Worm (Caenorhabditis elegans) whole organism, L4 larva: ENCODE data around the gene F53H1.4.

Source experiments
- F44E2.7 ChIP-seq: fragments of 200-800 bp; sonication (Bioruptor generic); IDR thresholded peaks from 2 replicates; pipeline ENCODE4 v2.1.2; 2022; ENCODE audit warnings: missing genetic modification characterization, missing compliant biosample characterization
- T20F7.1 ChIP-seq: fragments of 200-800 bp; sonication (Bioruptor generic); optimal IDR thresholded peaks from 2 replicates; lab custom pipeline; 2018; ENCODE audit warnings: mild to moderate bottlenecking, missing genetic modification characterization, missing compliant biosample characterization
- Y105C5A.15 ChIP-seq: fragments of 200-800 bp; sonication (Bioruptor generic); IDR thresholded peaks from 2 replicates; pipeline ENCODE4 v1.3.6; 2022; ENCODE audit warnings: missing genetic modification characterization, missing compliant biosample characterization
- Y48G9A.11 ChIP-seq: fragments of 200-800 bp; sonication (Bioruptor generic); IDR thresholded peaks from 2 replicates; pipeline ENCODE4 v1.3.6; 2022; ENCODE audit warnings: missing genetic modification reagents, missing genetic modification characterization, missing compliant biosample characterization
- ceh-20 ChIP-seq: fragments of 200-800 bp; sonication (Bioruptor generic); IDR thresholded peaks from 2 replicates; pipeline ENCODE4 v1.3.6; 2022; ENCODE audit warnings: missing genetic modification reagents, missing genetic modification characterization, missing compliant biosample characterization
- daf-16 ChIP-seq, 3 experiments: sonication (generic microtip); optimal IDR thresholded peaks; 2 replicates each; lab custom pipeline; 2016 to 2017; ENCODE audit warnings: missing genetic modification characterization in 3 of 3, missing genetic modification reagents in 3 of 3, mild to moderate bottlenecking in 2 of 3, missing compliant biosample characterization in 2 of 3, missing biosample characterization in 1 of 3, moderate library complexity in 1 of 3
- dmd-6 ChIP-seq: fragments of 200-800 bp; sonication (Bioruptor generic); IDR thresholded peaks from 2 replicates; pipeline ENCODE4 v1.3.6; 2022; ENCODE audit warnings: missing genetic modification reagents, missing genetic modification characterization, missing compliant biosample characterization
- dmd-9 ChIP-seq: fragments of 200-800 bp; sonication (Bioruptor generic); IDR thresholded peaks from 2 replicates; pipeline ENCODE4 v1.3.6; 2022; ENCODE audit warnings: missing genetic modification reagents, missing genetic modification characterization, missing compliant biosample characterization
- dpl-1 ChIP-seq: fragments of 150-350 bp; optimal IDR thresholded peaks from 2 replicates; lab custom pipeline; 2014; ENCODE audit warnings: missing biosample characterization, missing genetic modification reagents, missing genetic modification characterization
- duxl-1 ChIP-seq: sonication (generic microtip); optimal IDR thresholded peaks from 2 replicates; lab custom pipeline; 2016; ENCODE audit warnings: mild to moderate bottlenecking, missing genetic modification characterization, moderate library complexity, missing compliant biosample characterization; ENCODE audit not compliant: poor library complexity
- dve-1 ChIP-seq: sonication (generic microtip); optimal IDR thresholded peaks from 2 replicates; lab custom pipeline; 2017; ENCODE audit warnings: antibody characterized with exemption, mild to moderate bottlenecking, missing genetic modification characterization, missing compliant biosample characterization; ENCODE audit not compliant: insufficient read depth
- gei-8 ChIP-seq: fragments of 200-800 bp; sonication (Bioruptor generic); optimal IDR thresholded peaks from 2 replicates; lab custom pipeline; 2018; ENCODE audit warnings: mild to moderate bottlenecking, missing genetic modification characterization, missing compliant biosample characterization
- hif-1 ChIP-seq, 2 experiments: sonication (generic microtip); optimal IDR thresholded peaks; 2 replicates each; lab custom pipeline; 2016 to 2017; ENCODE audit warnings: missing compliant biosample characterization in 2 of 2, missing genetic modification characterization in 2 of 2, missing genetic modification reagents in 2 of 2, missing genotype in 2 of 2, mild to moderate bottlenecking in 1 of 2
- hlh-11 ChIP-seq: fragments of 200-800 bp; sonication (Bioruptor generic); optimal IDR thresholded peaks from 2 replicates; lab custom pipeline; 2018; ENCODE audit warnings: mild to moderate bottlenecking, missing genetic modification characterization, missing compliant biosample characterization
- hlh-30 ChIP-seq: sonication (generic microtip); optimal IDR thresholded peaks from 2 replicates; lab custom pipeline; 2017; ENCODE audit warnings: antibody characterized with exemption, mild to moderate bottlenecking, missing genetic modification characterization, missing compliant biosample characterization; ENCODE audit not compliant: insufficient read depth
- hmg-1.1 ChIP-seq: fragments of 200-800 bp; sonication (Bioruptor generic); IDR thresholded peaks from 2 replicates; pipeline ENCODE4 v1.3.6; 2022; ENCODE audit warnings: missing genetic modification reagents, missing genetic modification characterization, missing compliant biosample characterization
- lin-13 ChIP-seq: fragments of 150-350 bp; optimal IDR thresholded peaks from 2 replicates; lab custom pipeline; 2014; ENCODE audit warnings: missing biosample characterization, missing genetic modification reagents, missing genetic modification characterization
- lin-38 ChIP-seq: fragments of 200-800 bp; sonication (Bioruptor generic); IDR thresholded peaks from 2 replicates; pipeline ENCODE4 v1.3.6; 2022; ENCODE audit warnings: missing genetic modification reagents, missing genetic modification characterization, missing compliant biosample characterization
- lsy-2 ChIP-seq, 2 experiments: fragments of 150-350 bp in 1 of 2; sonication (generic microtip) in 1 of 2; optimal IDR thresholded peaks; 2 replicates each; lab custom pipeline; 2014 to 2017; ENCODE audit warnings: missing biosample characterization in 2 of 2, missing genetic modification characterization in 2 of 2
- mdl-1 ChIP-seq, 2 experiments: fragments of 150-350 bp in 1 of 2; sonication (generic microtip) in 1 of 2; optimal IDR thresholded peaks; 2 replicates each; lab custom pipeline; 2014 to 2017; ENCODE audit warnings: missing biosample characterization in 2 of 2, missing genetic modification characterization in 2 of 2
- mep-1 ChIP-seq: fragments of 150-350 bp; sonication (generic microtip); optimal IDR thresholded peaks from 3 replicates; lab custom pipeline; 2014; ENCODE audit warnings: missing biosample characterization, missing genetic modification characterization
- mes-2 ChIP-seq: sonication (generic microtip); optimal IDR thresholded peaks from 2 replicates; lab custom pipeline; 2016; ENCODE audit warnings: missing genotype, mild to moderate bottlenecking, missing genetic modification characterization, missing compliant biosample characterization; ENCODE audit not compliant: poor library complexity, severe bottlenecking
- mxl-2 ChIP-seq: fragments of 200-800 bp; sonication (Bioruptor generic); conservative IDR thresholded peaks from 2 replicates; pipeline ENCODE4 v1.3.6; 2022; ENCODE audit warnings: missing genetic modification reagents, missing genetic modification characterization, missing compliant biosample characterization
- mxl-3 ChIP-seq: fragments of 200-800 bp; sonication (Bioruptor generic); optimal IDR thresholded peaks from 2 replicates; lab custom pipeline; 2018; ENCODE audit warnings: mild to moderate bottlenecking, missing genetic modification characterization, missing compliant biosample characterization
- nhr-11 ChIP-seq: fragments of 150-350 bp; optimal IDR thresholded peaks from 2 replicates; lab custom pipeline; 2014; ENCODE audit warnings: missing biosample characterization, missing genetic modification characterization
- nhr-237 ChIP-seq: sonication (generic microtip); optimal IDR thresholded peaks from 2 replicates; lab custom pipeline; 2017; ENCODE audit warnings: missing biosample characterization, missing genetic modification characterization
- nhr-25 ChIP-seq: sonication (generic microtip); optimal IDR thresholded peaks from 2 replicates; lab custom pipeline; 2017; ENCODE audit warnings: missing genetic modification characterization, mild to moderate bottlenecking, missing compliant biosample characterization, antibody characterized with exemption, moderate library complexity, borderline replicate concordance; ENCODE audit not compliant: insufficient read depth
- nhr-28 ChIP-seq: fragments of 150-350 bp; optimal IDR thresholded peaks from 2 replicates; lab custom pipeline; 2014; ENCODE audit warnings: missing biosample characterization, missing genetic modification characterization
- nhr-48 ChIP-seq: sonication (generic microtip); optimal IDR thresholded peaks from 2 replicates; lab custom pipeline; 2016; ENCODE audit warnings: mild to moderate bottlenecking, missing genetic modification characterization, missing compliant biosample characterization
- pqm-1 ChIP-seq: sonication (generic microtip); optimal IDR thresholded peaks from 2 replicates; lab custom pipeline; 2017; ENCODE audit warnings: missing biosample characterization, missing genetic modification characterization
- rbr-2 ChIP-seq: sonication (generic microtip); optimal IDR thresholded peaks from 2 replicates; lab custom pipeline; 2016; ENCODE audit warnings: missing genotype, missing genetic modification characterization, missing compliant biosample characterization
- set-16 ChIP-seq: fragments of 200-800 bp; sonication (Bioruptor generic); IDR thresholded peaks from 2 replicates; pipeline ENCODE4 v1.3.6; 2022; ENCODE audit warnings: missing genetic modification reagents, missing genetic modification characterization, missing compliant biosample characterization
- unc-130 ChIP-seq: sonication (generic microtip); optimal IDR thresholded peaks from 2 replicates; lab custom pipeline; 2016; ENCODE audit warnings: missing genetic modification reagents, missing genetic modification characterization, missing compliant biosample characterization
- unc-62 ChIP-seq, 3 experiments: fragments of 150-350 bp in 1 of 3; sonication (generic microtip); optimal IDR thresholded peaks in 2 of 3; peaks in 1 of 3; 1 replicate in 1 of 3; 2 replicates in 2 of 3; lab custom pipeline; 2014 to 2017; ENCODE audit warnings: missing biosample characterization in 3 of 3, missing genetic modification characterization in 3 of 3, missing genetic modification reagents in 3 of 3, missing genotype in 1 of 3
- zfp-2 ChIP-seq: sonication (generic microtip); optimal IDR thresholded peaks from 2 replicates; lab custom pipeline; 2016; ENCODE audit warnings: mild to moderate bottlenecking, missing genetic modification characterization, missing compliant biosample characterization
- ztf-7 ChIP-seq: fragments of 150-350 bp; optimal IDR thresholded peaks from 2 replicates; lab custom pipeline; 2014; ENCODE audit warnings: missing biosample characterization, missing genetic modification characterization

The F53H1.4 gene

DNA sequence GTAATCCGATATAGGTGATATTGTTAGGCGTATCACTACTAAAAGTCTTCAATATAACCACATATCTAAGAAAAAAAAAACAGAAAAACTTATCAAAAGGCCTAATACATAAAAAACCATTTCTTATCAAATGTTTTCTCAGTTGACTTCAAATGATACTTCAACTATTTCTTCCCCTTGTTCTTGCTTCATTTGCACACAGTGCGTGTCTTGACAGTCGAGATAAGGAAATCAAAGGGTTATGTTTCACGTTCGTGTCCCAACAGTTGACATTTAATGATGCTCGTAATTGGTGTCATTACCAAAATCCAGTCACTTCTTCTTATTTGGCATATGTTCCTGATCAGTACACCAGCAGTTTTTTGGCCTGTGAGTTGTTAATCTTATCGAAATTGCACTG is 43.2 kb upstream of the F53H1.4 start, which contains the start of gene clec-170:
Gene clec-170, plus strand, starts transcription at position 143 of the 400 bp plus-strand sequence.
- TF ChIP-seq dmd-6 (GFP tag; lab: Robert Waterston, UW) (peak; percentile 58), lin-38 (GFP tag; lab: Robert Waterston, UW) (no peak), nhr-28 (tag; lab: Kevin White, UChicago) (peak; percentile 56), duxl-1 (no peak), nhr-25 (no peak), pqm-1 (tag; lab: Kevin White, UChicago) (peak; percentile 81)
- TF ChIP-seq, all 104 proteins: peak for 3

DNA sequence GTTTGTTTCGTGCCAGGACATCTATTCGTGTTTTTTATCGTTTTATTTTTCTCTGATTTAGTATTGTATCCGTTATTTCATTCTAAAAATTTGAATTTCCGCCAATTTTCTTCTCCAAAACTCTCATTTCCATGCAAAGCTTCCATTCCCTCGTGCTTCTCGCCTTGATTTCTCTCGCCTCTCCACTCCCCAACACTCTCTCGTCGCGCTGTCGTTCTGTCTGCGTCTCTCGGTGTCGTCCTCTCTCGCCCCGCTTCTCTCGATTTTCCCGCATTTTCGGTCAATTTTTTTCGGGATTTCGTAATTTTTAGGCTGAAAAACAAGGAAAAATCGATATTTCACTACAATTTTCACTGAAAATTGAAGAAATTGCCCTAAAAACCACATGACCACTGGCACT is 35.4 kb upstream of the F53H1.4 start, which contains the start of gene C09E9.1:
Gene C09E9.1, plus strand, starts transcription at position 286 of the 400 bp plus-strand sequence.
- TF ChIP-seq dmd-9 (GFP tag; lab: Robert Waterston, UW) = 0 out of 2 replicates have a peak, but pooled peaks have one; percentile 38
- TF ChIP-seq nhr-28 (tag; lab: Kevin White, UChicago) = peak; percentile 29
- TF ChIP-seq unc-62 (GFP tag; optimal IDR thresholded peaks at IDR 0.05 in 1 of 2; lab: Kevin White, UChicago) = peak in 1 of 2 experiments; percentile 57
- TF ChIP-seq unc-62 (tag; optimal IDR thresholded peaks at IDR 0.05; lab: Kevin White, UChicago) = no peak
- TF ChIP-seq dmd-6 (GFP tag; lab: Robert Waterston, UW) = peak; percentile 60
- no peak for TF ChIP-seq nhr-237
- TF ChIP-seq hlh-11 = peak; percentile 75
- no peak for TF ChIP-seq mxl-2 (GFP tag; lab: Robert Waterston, UW)
- peak; percentile 27 for TF ChIP-seq nhr-11 (tag; lab: Kevin White, UChicago)
- peak; percentile 63 for TF ChIP-seq mep-1 (tag; lab: Kevin White, UChicago)
- TF ChIP-seq ztf-7 = peak; percentile 13
- peak; percentile 48 for TF ChIP-seq mes-2
- no peak for TF ChIP-seq F44E2.7
- TF ChIP-seq rbr-2 = peak; percentile 50
- TF ChIP-seq mxl-3 (GFP tag; lab: Kevin White, UChicago) = peak; percentile 76
- peak; percentile 71 for TF ChIP-seq dve-1 (tag; lab: Kevin White, UChicago)
- TF ChIP-seq lin-38 (GFP tag; lab: Robert Waterston, UW) = peak; percentile 69
- peak; percentile 33; the same call in 1 of the 2 replicates for TF ChIP-seq ceh-20
- peak in 1 of 2 experiments; percentile 74 for TF ChIP-seq lsy-2 (tag; optimal IDR thresholded peaks at IDR 0.05; lab: Kevin White, UChicago)
- peak; percentile 79 for TF ChIP-seq dpl-1 (GFP tag; lab: Kevin White, UChicago)
- TF ChIP-seq set-16 (GFP tag; lab: Robert Waterston, UW) = peak; percentile 61
- peak; percentile 95 for TF ChIP-seq hlh-30
- peak; percentile 79 for TF ChIP-seq hmg-1.1 (GFP tag; lab: Robert Waterston, UW)
- TF ChIP-seq Y105C5A.15 = no peak
- no peak for TF ChIP-seq daf-16 (GFP tag; optimal IDR thresholded peaks at IDR 0.05; lab: Kevin White, UChicago)
- TF ChIP-seq daf-16 (tag; optimal IDR thresholded peaks at IDR 0.05; lab: Kevin White, UChicago) = peak; percentile 27
- TF ChIP-seq unc-130 (GFP tag; lab: Kevin White, UChicago) = peak; percentile 8
- peak; percentile 75 for TF ChIP-seq T20F7.1 (GFP tag; lab: Kevin White, UChicago)
- TF ChIP-seq hif-1 (tag; optimal IDR thresholded peaks at IDR 0.05; lab: Kevin White, UChicago) = peak in 1 of 2 experiments; percentile 33
- no peak for TF ChIP-seq gei-8 (GFP tag; lab: Kevin White, UChicago)
- no peak for TF ChIP-seq nhr-48
- peak; percentile 95 to 99 for TF ChIP-seq mdl-1 (tag; optimal IDR thresholded peaks at IDR 0.05; lab: Kevin White, UChicago)
- peak; percentile 54; the same call in 1 of the 2 replicates for TF ChIP-seq Y48G9A.11 (GFP tag; lab: Robert Waterston, UW)
- no peak for TF ChIP-seq zfp-2 (tag; lab: Kevin White, UChicago)
- TF ChIP-seq pqm-1 (tag; lab: Kevin White, UChicago) = no peak
- TF ChIP-seq lin-13 (GFP tag; lab: Kevin White, UChicago) = peak; percentile 50
